Fruit fly (Drosophila melanogaster): ENCODE data around the gene CG4161.

Gene CG4161

DNA sequence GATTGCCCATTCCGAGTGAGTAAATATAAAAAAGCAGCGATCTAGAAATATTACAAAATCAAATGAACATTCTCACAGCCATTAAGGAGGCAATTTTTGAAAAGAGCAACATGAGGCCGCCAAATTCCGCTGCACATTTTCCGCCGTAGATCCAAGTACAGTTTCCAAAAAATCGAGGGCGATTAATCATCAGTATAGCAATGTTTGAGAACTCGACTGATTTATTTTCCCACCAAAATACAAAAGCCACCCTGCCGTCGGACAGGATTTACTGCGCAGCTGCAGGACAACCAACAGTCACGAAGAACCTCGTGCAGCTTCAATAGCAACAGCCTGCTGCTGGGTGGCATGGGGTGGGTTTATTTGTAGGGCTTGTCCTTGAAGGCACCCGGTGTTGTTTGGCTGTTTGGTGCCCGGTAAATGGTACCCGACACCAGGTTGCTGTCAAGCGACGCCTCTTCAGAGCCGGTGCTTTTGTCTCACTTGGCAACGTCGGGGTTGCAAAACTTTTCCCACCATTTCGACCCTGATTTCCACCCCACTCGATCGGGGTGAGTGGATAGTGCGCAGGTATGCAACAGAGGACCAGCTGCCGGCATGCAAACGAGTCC, 2.7 kb downstream of the CG4161 start (continued):
- TF ChIP-seq Med (GFP tag) (peak; percentile 5), wor (GFP tag; IDR thresholded peaks at IDR 0.05) (peak; percentile 87), z (GFP tag; IDR thresholded peaks at IDR 0.05) (0 out of 3 replicates have a peak, but pooled peaks have one; percentile 46), pros (GFP tag; optimal IDR thresholded peaks at IDR 0.05) (peak; percentile 90), sens (GFP tag) (peak; percentile 50), Bgb (GFP tag; IDR thresholded peaks at IDR 0.05; ENCODE audit: partially characterized antibody) (0 out of 2 replicates have a peak, but pooled peaks have one; percentile 22), CG10959 (GFP tag; IDR thresholded peaks at IDR 0.05) (no peak), az2 (GFP tag; optimal IDR thresholded peaks at IDR 0.05) (no peak), seq (GFP tag; IDR thresholded peaks at IDR 0.05) (peak; percentile 83), gcm2 (GFP tag; optimal IDR thresholded peaks at IDR 0.05) (no peak), CG6791 (GFP tag; IDR thresholded peaks at IDR 0.05; ENCODE audit: partially characterized antibody) (0 out of 3 replicates have a peak, but pooled peaks have one; percentile 35), CG14860 (GFP tag; IDR thresholded peaks at IDR 0.05; ENCODE audit: partially characterized antibody) (0 out of 3 replicates have a peak, but pooled peaks have one; percentile 17), gem (tag; optimal IDR thresholded peaks at IDR 0.05) (no peak), abd-A (tag; optimal IDR thresholded peaks at IDR 0.05) (peak; percentile 12), Six4 (GFP tag; optimal IDR thresholded peaks at IDR 0.05) (no peak), scrt (GFP tag; optimal IDR thresholded peaks at IDR 0.05) (peak; percentile 86), CG13775 (GFP tag; optimal IDR thresholded peaks at IDR 0.05) (no peak), Rfx (GFP tag; IDR thresholded peaks at IDR 0.05) (peak; percentile 36; the same call in 1 of the 2 replicates), Deaf1 (tag; optimal IDR thresholded peaks at IDR 0.05) (peak; percentile 68), wdn (GFP tag; IDR thresholded peaks at IDR 0.05) (no peak), oc (tag; optimal IDR thresholded peaks at IDR 0.05) (peak; percentile 11), Tbp (GFP tag; optimal IDR thresholded peaks at IDR 0.05) (no peak)

DNA sequence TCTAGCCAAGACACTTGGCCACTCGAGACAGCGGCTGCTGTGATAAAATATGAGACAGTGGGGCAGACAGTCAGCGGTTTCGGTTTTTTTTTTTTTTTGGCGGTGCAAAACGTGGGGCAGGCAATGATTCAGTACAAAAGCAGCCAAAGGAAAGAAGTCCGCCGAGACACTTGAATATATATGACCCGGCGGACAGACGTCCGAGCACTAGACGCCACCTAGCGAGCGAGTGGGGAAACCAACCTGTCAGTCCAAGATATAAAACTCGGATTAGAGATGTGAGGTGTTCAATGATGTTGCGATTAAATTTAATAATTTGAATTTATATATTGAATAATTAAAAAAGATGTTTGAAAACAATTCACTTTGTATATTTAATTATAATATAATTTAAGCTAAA, 5.8 kb downstream of the CG4161 start:
- peak; percentile 30 for TF ChIP-seq CG2712 (tag; optimal IDR thresholded peaks at IDR 0.05)
- TF ChIP-seq gem (tag; optimal IDR thresholded peaks at IDR 0.05), result peak; percentile 11
- no peak for TF ChIP-seq CG8944 (GFP tag; optimal IDR thresholded peaks at IDR 0.05)
- 0 out of 2 replicates have a peak, but pooled peaks have one; percentile 16 for TF ChIP-seq sens-2 (GFP tag; IDR thresholded peaks at IDR 0.05)
- TF ChIP-seq CTCF (GFP tag; optimal IDR thresholded peaks at IDR 0.05), result peak; percentile 85
- peak; percentile 35 for TF ChIP-seq stwl (tag; optimal IDR thresholded peaks at IDR 0.05)

DNA sequence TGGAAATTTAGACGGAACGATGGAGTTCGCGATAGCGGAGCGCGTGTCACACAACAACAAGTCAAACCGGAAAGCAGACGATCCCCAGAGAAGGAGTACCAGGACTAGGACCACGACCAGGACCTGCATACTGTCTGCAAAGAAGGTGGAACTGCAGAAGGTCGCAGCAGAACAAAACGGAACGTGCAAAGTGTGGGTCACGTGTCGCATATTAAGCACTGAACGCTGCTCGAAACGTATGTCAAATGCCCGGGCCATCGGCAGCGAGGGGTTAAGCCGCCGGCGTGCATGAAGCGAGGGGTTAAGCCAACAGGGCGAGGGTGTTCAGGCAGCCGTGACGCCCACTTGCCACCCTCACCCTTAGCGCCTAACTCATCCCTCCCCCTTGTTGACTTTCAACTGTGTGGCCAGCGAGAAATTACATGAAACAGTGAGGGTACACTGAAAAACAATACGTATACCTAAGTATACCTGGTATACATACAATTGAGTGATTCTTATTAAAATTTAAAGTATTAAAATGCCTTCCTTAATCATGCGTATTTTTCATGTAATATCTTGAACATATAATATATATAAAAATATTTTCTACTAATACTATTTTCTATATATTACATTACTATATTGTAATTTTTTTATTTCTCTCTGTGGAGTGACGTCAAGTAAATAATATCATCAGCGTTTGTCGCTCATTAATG, 8.9 kb downstream of the CG4161 start:
- TF ChIP-seq Taf1 (GFP tag; IDR thresholded peaks at IDR 0.05), result no peak
- no peak for TF ChIP-seq knrl (GFP tag; IDR thresholded peaks at IDR 0.05; ENCODE audit: partially characterized antibody)
- no peak for TF ChIP-seq H15 (GFP tag; IDR thresholded peaks at IDR 0.05)
- no peak for TF ChIP-seq Sry-β (GFP tag; optimal IDR thresholded peaks at IDR 0.05)
- no peak for TF ChIP-seq dimm (GFP tag; IDR thresholded peaks at IDR 0.05)
- no peak for TF ChIP-seq Rx (GFP tag; IDR thresholded peaks at IDR 0.05)
- no peak for TF ChIP-seq CG32772 (GFP tag; IDR thresholded peaks at IDR 0.05)
- TF ChIP-seq CG8281 (tag; optimal IDR thresholded peaks at IDR 0.05), result no peak
- no peak for TF ChIP-seq Sry-δ (GFP tag; optimal IDR thresholded peaks at IDR 0.05)
- TF ChIP-seq Med (GFP tag), result peak; percentile 67
- TF ChIP-seq ems (GFP tag; optimal IDR thresholded peaks at IDR 0.05), result no peak
- no peak for TF ChIP-seq Atf6 (GFP tag; IDR thresholded peaks at IDR 0.05)
- peak; percentile 19 for TF ChIP-seq run (tag; optimal IDR thresholded peaks at IDR 0.05)
- TF ChIP-seq CG2120 (GFP tag; optimal IDR thresholded peaks at IDR 0.05), result no peak
- TF ChIP-seq rib (GFP tag; IDR thresholded peaks at IDR 0.05), result no peak
- TF ChIP-seq CG11398 (GFP tag; optimal IDR thresholded peaks at IDR 0.05), result no peak
- TF ChIP-seq CG10366 (GFP tag; IDR thresholded peaks at IDR 0.05), result no peak
- no peak for TF ChIP-seq CG13296 (GFP tag; optimal IDR thresholded peaks at IDR 0.05)
- no peak for TF ChIP-seq ken (GFP tag; IDR thresholded peaks at IDR 0.05)
- peak; percentile 13; the same call in 1 of the 2 replicates for TF ChIP-seq E2f2 (GFP tag; IDR thresholded peaks at IDR 0.05)
- peak; percentile 6 for TF ChIP-seq CG13775 (GFP tag; optimal IDR thresholded peaks at IDR 0.05)
- TF ChIP-seq CG1792 (GFP tag; optimal IDR thresholded peaks at IDR 0.05), result no peak
- no peak for TF ChIP-seq CG8765 (GFP tag; IDR thresholded peaks at IDR 0.05)
- TF ChIP-seq CG7556 (GFP tag; optimal IDR thresholded peaks at IDR 0.05), result peak; percentile 71
